Worm (Caenorhabditis elegans) whole organism, mixed stage, embryonic: Measurements from ENCODE around the gene F44E7.9.

Experiments used
- M03D4.4 ChIP-seq: sonication (generic microtip); optimal IDR thresholded peaks from 2 replicates; lab custom pipeline; 2017; ENCODE audit warnings: mild to moderate bottlenecking, missing genetic modification characterization, missing compliant biosample characterization
- bed-3 ChIP-seq: fragments of 200-800 bp; sonication (Bioruptor generic); optimal IDR thresholded peaks from 3 replicates; lab custom pipeline; 2018; ENCODE audit warnings: mild to moderate bottlenecking, missing genetic modification characterization, moderate library complexity, missing compliant biosample characterization
- ceh-39 ChIP-seq: fragments of 150-350 bp; optimal IDR thresholded peaks from 2 replicates; lab custom pipeline; 2014; ENCODE audit warnings: missing biosample characterization, missing genetic modification characterization
- ceh-43 ChIP-seq: fragments of 200-800 bp; sonication (Bioruptor generic); optimal IDR thresholded peaks from 2 replicates; lab custom pipeline; 2018; ENCODE audit warnings: mild to moderate bottlenecking, missing genetic modification characterization, moderate library complexity, missing compliant biosample characterization
- ceh-83 ChIP-seq: fragments of 200-800 bp; sonication (Bioruptor generic); optimal IDR thresholded peaks from 2 replicates; lab custom pipeline; 2018; ENCODE audit warnings: mild to moderate bottlenecking, missing genetic modification characterization, missing compliant biosample characterization
- ces-1 ChIP-seq: fragments of 150-350 bp; optimal IDR thresholded peaks from 2 replicates; lab custom pipeline; 2014; ENCODE audit warnings: missing biosample characterization, missing genetic modification reagents, missing genetic modification characterization
- drap-1 ChIP-seq: fragments of 200-800 bp; sonication (Bioruptor generic); optimal IDR thresholded peaks from 3 replicates; lab custom pipeline; 2018; ENCODE audit warnings: mild to moderate bottlenecking, missing genetic modification characterization, missing compliant biosample characterization
- elt-1 ChIP-seq: sonication (generic microtip); optimal IDR thresholded peaks from 2 replicates; lab custom pipeline; 2017; ENCODE audit warnings: missing genetic modification characterization, mild to moderate bottlenecking, missing compliant biosample characterization, antibody characterized with exemption, moderate library complexity, borderline replicate concordance; ENCODE audit not compliant: insufficient read depth
- elt-3 ChIP-seq: fragments of 150-350 bp; optimal IDR thresholded peaks from 2 replicates; lab custom pipeline; 2014; ENCODE audit warnings: missing biosample characterization, missing genetic modification characterization
- flh-1 ChIP-seq: fragments of 200-800 bp; sonication (Bioruptor generic); optimal IDR thresholded peaks from 2 replicates; lab custom pipeline; 2018; ENCODE audit warnings: mild to moderate bottlenecking, missing genetic modification characterization, moderate library complexity, missing compliant biosample characterization
- ham-2 ChIP-seq: fragments of 200-800 bp; sonication (Bioruptor generic); optimal IDR thresholded peaks from 2 replicates; lab custom pipeline; 2018; ENCODE audit warnings: mild to moderate bottlenecking, missing genetic modification characterization, missing compliant biosample characterization
- lin-13 ChIP-seq: fragments of 150-350 bp; optimal IDR thresholded peaks from 2 replicates; lab custom pipeline; 2014; ENCODE audit warnings: missing biosample characterization, missing genetic modification characterization
- lin-32 ChIP-seq: fragments of 200-800 bp; sonication (Bioruptor generic); optimal IDR thresholded peaks from 2 replicates; lab custom pipeline; 2018; ENCODE audit warnings: mild to moderate bottlenecking, missing genetic modification characterization, missing compliant biosample characterization
- lsy-2 ChIP-seq: fragments of 150-350 bp; optimal IDR thresholded peaks from 2 replicates; lab custom pipeline; 2014; ENCODE audit warnings: missing biosample characterization, missing genetic modification characterization
- mep-1 ChIP-seq: fragments of 150-350 bp; optimal IDR thresholded peaks from 2 replicates; lab custom pipeline; 2017; ENCODE audit warnings: missing biosample characterization, missing genetic modification reagents, missing genetic modification characterization, inconsistent platforms
- mls-2 ChIP-seq: sonication (generic microtip); optimal IDR thresholded peaks from 2 replicates; lab custom pipeline; 2016; ENCODE audit warnings: mild to moderate bottlenecking, missing genetic modification characterization, moderate library complexity, missing compliant biosample characterization
- nhr-12 ChIP-seq: fragments of 150-350 bp; optimal IDR thresholded peaks from 2 replicates; lab custom pipeline; 2014; ENCODE audit warnings: missing biosample characterization, missing genetic modification characterization
- nhr-2 ChIP-seq: fragments of 150-350 bp; optimal IDR thresholded peaks from 2 replicates; lab custom pipeline; 2014; ENCODE audit warnings: missing biosample characterization, missing genetic modification characterization
- nhr-237 ChIP-seq: fragments of 150-350 bp; optimal IDR thresholded peaks from 2 replicates; lab custom pipeline; 2014; ENCODE audit warnings: missing biosample characterization, missing genetic modification characterization
- nhr-28 ChIP-seq: fragments of 150-350 bp; optimal IDR thresholded peaks from 2 replicates; lab custom pipeline; 2014; ENCODE audit warnings: missing biosample characterization, missing genetic modification characterization
- nhr-76 ChIP-seq: sonication (generic microtip); optimal IDR thresholded peaks from 2 replicates; lab custom pipeline; 2017; ENCODE audit warnings: missing biosample characterization, missing genetic modification characterization
- pha-4 ChIP-seq: fragments of 150-350 bp; optimal IDR thresholded peaks from 2 replicates; lab custom pipeline; 2018; ENCODE audit warnings: missing biosample characterization, missing genetic modification reagents, missing genetic modification characterization
- snpc-4 ChIP-seq: fragments of 150-350 bp; optimal IDR thresholded peaks from 2 replicates; lab custom pipeline; 2014; ENCODE audit warnings: missing biosample characterization, missing genetic modification characterization
- sptf-1 ChIP-seq: sonication (generic microtip); optimal IDR thresholded peaks from 2 replicates; lab custom pipeline; 2017; ENCODE audit warnings: mild to moderate bottlenecking, missing genetic modification characterization, moderate library complexity, missing compliant biosample characterization
- tbx-8 ChIP-seq: fragments of 200-800 bp; sonication (Bioruptor generic); optimal IDR thresholded peaks from 2 replicates; lab custom pipeline; 2018; ENCODE audit warnings: mild to moderate bottlenecking, missing genetic modification characterization, moderate library complexity, missing compliant biosample characterization
- unc-120 ChIP-seq: sonication (generic microtip); optimal IDR thresholded peaks from 2 replicates; lab custom pipeline; 2017; ENCODE audit warnings: missing genetic modification characterization, missing compliant biosample characterization; ENCODE audit not compliant: poor library complexity, severe bottlenecking
- unc-39 ChIP-seq: fragments of 150-350 bp; optimal IDR thresholded peaks from 2 replicates; lab custom pipeline; 2014; ENCODE audit warnings: missing biosample characterization, missing genetic modification characterization
- zip-8 ChIP-seq: fragments of 150-350 bp; optimal IDR thresholded peaks from 2 replicates; lab custom pipeline; 2014; ENCODE audit warnings: missing biosample characterization, missing genetic modification characterization
- ztf-11 ChIP-seq: fragments of 150-350 bp; optimal IDR thresholded peaks from 2 replicates; lab custom pipeline; 2014; ENCODE audit warnings: missing biosample characterization, missing genetic modification characterization

F44E7.9 gene

DNA sequence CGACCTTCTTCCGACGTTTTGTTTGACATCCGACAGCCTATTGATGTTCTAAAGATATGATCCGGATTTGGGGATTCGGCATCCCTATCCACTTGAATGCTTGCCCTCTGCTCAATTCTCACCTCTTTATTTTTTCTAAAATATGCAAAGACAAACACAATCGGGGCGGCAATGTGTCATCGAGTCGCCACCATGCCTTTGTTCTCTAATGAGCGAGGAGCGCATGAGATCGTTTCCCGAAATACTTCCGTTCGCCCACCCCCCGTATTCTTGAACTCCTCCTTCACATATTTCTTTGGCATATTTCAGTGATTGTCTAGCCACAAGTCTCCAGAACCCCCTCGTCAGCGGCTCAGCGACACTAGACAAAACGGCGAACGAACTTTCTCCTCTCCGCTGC, 8.3 kb downstream of the F44E7.9 start, which contains the start of gene cyn-17:
Gene cyn-17, plus strand, starts transcription at position 301 of the 400 bp plus-strand sequence.
- TF ChIP-seq nhr-28 (tag; lab: Kevin White, UChicago) (no peak), flh-1 (GFP tag; lab: Kevin White, UChicago) (no peak), nhr-76 (tag; lab: Kevin White, UChicago) (no peak), ceh-39 (tag; lab: Kevin White, UChicago) (no peak), lsy-2 (no peak), snpc-4 (tag; lab: Kevin White, UChicago) (no peak), elt-3 (no peak)

DNA sequence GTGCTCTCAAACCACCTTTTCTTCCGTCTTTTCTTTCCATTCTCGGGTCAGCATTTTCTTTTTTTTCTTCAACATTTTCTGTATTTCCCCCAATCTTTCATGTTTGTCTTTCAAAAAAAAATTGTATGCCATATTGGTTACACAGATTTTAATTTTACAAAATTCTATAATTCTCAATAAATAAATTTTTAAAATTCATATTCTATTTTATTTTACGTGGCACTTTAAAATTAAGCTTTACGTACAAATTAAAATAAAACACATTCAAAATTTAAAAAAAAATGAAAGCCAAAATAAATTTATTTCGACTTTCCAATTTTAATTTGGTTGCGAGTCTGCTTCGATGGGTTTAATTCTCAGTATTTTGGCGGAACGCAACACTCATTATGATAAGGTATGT, 14.4 kb downstream of the F44E7.9 start, which contains the start of gene ZC250.5:
Gene ZC250.5, plus strand, starts transcription at position 301 of the 400 bp plus-strand sequence.
- TF ChIP-seq snpc-4 (tag; lab: Kevin White, UChicago) (no peak), nhr-237 (tag; lab: Kevin White, UChicago) (no peak), mep-1 (tag; lab: Kevin White, UChicago) (no peak), ham-2 (GFP tag; lab: Kevin White, UChicago) (no peak), lin-13 (tag; lab: Kevin White, UChicago) (no peak), drap-1 (GFP tag; lab: Kevin White, UChicago) (no peak), ceh-83 (GFP tag; lab: Kevin White, UChicago) (no peak), tbx-8 (no peak), ztf-11 (no peak), nhr-2 (tag; lab: Kevin White, UChicago) (no peak), elt-1 (tag; lab: Kevin White, UChicago) (no peak), pha-4 (tag; lab: Kevin White, UChicago) (no peak), ceh-43 (GFP tag; lab: Kevin White, UChicago) (no peak), unc-39 (tag; lab: Kevin White, UChicago) (no peak), zip-8 (no peak), unc-120 (tag; lab: Kevin White, UChicago) (no peak), sptf-1 (no peak), lin-32 (GFP tag; lab: Kevin White, UChicago) (no peak), mls-2 (tag; lab: Kevin White, UChicago) (no peak)

DNA sequence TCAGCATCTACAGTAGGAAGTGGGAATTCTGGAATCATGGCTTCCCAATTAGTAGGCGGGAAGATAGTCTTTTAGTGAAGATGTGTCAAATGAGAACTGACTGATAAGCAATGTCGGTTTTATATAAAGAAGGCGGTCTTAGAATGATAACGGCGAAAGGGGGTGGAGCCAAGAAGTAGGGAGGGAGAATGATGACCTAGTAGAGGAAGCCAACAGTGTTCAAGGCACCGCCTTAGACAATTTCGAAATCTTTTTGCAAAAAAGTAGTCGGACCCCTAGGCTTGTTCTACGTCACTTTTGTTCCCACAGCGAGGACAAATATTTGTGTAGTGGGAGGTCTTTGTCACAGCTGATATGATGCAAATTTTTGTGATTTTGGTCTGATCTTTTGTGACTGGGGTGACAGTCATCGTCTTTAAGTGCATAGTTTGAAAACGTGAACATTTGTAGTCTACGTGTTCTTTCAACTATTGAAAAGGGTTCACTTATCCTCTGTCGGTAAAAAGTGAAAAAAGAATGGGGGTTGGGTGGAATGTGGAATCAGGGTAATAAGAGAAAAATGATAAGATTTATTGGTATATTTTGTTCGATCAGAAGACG, 22.1 kb downstream of the F44E7.9 start, which contains the start of gene ZC250.4:
Gene ZC250.4, minus strand, starts transcription at position 78 of the 600 bp plus-strand sequence.
- TF ChIP-seq zip-8 = no peak
- TF ChIP-seq ces-1 (GFP tag; lab: Kevin White, UChicago) = no peak
- no peak for TF ChIP-seq mep-1 (tag; lab: Kevin White, UChicago)
- TF ChIP-seq lin-32 (GFP tag; lab: Kevin White, UChicago) = no peak
- TF ChIP-seq ham-2 (GFP tag; lab: Kevin White, UChicago) = no peak
- TF ChIP-seq elt-1 (tag; lab: Kevin White, UChicago) = no peak
- TF ChIP-seq nhr-12 (tag; lab: Kevin White, UChicago) = no peak
- TF ChIP-seq ceh-39 (tag; lab: Kevin White, UChicago) = no peak
- no peak for TF ChIP-seq M03D4.4
- no peak for TF ChIP-seq sptf-1

DNA sequence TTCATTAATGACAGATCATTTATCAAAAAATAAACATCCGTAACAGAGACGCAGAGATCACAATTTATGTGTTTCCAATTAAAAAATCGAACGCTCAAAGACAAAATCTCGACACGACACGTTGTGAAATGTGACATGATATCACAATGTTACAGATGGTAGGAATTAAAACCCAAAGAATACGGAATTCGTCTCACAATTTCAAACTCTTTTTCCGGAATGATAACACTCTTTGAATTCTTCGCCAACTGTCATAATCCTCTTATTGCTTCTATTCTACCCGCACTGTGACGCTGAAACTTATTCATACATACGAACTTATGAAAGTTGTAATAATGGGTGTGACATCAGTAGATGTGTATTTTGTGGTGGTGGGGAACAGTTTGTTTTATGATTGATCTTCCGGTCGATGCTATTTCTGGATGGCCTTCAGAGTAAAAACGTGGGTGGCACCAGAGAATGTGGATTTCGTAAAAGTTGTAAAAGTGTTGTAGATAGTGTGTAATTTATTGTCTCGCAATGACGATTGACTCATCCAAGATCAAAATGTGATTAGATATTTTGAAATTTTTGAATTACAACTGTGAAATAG, 25.5 kb downstream of the F44E7.9 start:
- TF ChIP-seq sptf-1 (no peak), bed-3 (no peak), unc-120 (tag; lab: Kevin White, UChicago) (no peak), nhr-76 (tag; lab: Kevin White, UChicago) (no peak), lsy-2 (no peak), ces-1 (GFP tag; lab: Kevin White, UChicago) (no peak), mep-1 (tag; lab: Kevin White, UChicago) (no peak), lin-32 (GFP tag; lab: Kevin White, UChicago) (no peak), tbx-8 (no peak)

DNA sequence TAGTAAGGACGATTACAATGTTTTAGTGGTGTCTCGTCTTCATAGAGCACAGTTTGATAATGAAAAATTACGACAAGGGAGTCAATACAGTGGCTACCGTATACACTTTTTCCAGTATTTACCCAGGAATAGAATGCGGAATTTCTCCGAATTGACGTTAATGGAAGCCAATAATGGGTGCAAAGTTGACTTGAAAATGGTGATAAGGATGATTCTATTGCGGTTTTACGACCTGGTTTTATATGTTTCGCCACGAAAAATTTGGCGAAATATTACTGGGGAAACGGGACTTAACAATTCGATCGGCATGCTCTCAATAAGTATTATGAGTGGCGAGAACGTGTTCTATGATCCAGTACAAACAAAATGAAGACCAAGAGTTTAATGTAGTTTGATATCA, 28.9 kb downstream of the F44E7.9 start:
- TF ChIP-seq nhr-76 (tag; lab: Kevin White, UChicago) (no peak), mls-2 (tag; lab: Kevin White, UChicago) (no peak), pha-4 (tag; lab: Kevin White, UChicago) (no peak), ceh-43 (GFP tag; lab: Kevin White, UChicago) (no peak), nhr-2 (tag; lab: Kevin White, UChicago) (no peak), lsy-2 (no peak), elt-1 (tag; lab: Kevin White, UChicago) (no peak)
- TF ChIP-seq, all 35 proteins: peak for 0
